Fruit fly (Drosophila melanogaster): ENCODE measurements around the gene Ir67b.

Ir67b gene

dm6 chr3L:10382882-10383281 lies 48.9 kb downstream of the Ir67b start:
- TF ChIP-seq svp (GFP tag) (peak; percentile 12), Eip78C (GFP tag) (peak; percentile 22), fkh (GFP tag; optimal IDR thresholded peaks at IDR 0.05) (no peak), CG1621 (tag; optimal IDR thresholded peaks at IDR 0.05) (no peak), CG8119 (GFP tag; IDR thresholded peaks at IDR 0.05) (no peak)

DNA sequence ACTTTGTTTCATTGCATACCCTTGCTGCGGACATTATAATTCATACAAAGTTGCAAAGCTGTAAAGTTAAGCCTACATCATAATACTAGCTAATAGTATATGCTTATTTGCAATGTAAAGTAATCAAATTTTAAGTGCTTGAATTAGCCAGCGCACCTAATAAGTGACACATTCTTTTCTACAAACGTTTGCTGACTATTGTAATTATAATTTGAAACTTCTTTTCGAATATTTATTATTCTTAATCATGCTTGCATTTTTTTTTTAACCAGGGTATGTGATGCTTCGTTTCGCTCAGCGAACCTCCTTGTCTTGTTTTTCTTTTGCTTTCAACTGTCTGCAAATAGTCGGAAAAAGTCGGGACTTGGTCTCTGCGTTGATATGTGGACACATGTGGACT lies 49.9 kb downstream of the Ir67b start:
- TF ChIP-seq CG3919 (GFP tag; optimal IDR thresholded peaks at IDR 0.05): no peak
- no peak for TF ChIP-seq lz (GFP tag; optimal IDR thresholded peaks at IDR 0.05)
- TF ChIP-seq CG9139 (GFP tag; optimal IDR thresholded peaks at IDR 0.05): no peak
- no peak for TF ChIP-seq CG11294 (GFP tag; IDR thresholded peaks at IDR 0.05)
- TF ChIP-seq CG10669 (GFP tag; optimal IDR thresholded peaks at IDR 0.05): no peak
- peak; percentile 59 for TF ChIP-seq Eip78C (GFP tag)
- TF ChIP-seq CG31627 (GFP tag; optimal IDR thresholded peaks at IDR 0.05): no peak
- peak; percentile 30 for TF ChIP-seq Sox14 (GFP tag; optimal IDR thresholded peaks at IDR 0.05)
- no peak for TF ChIP-seq fd59A (GFP tag; optimal IDR thresholded peaks at IDR 0.05)
- TF ChIP-seq CG34406 (GFP tag; optimal IDR thresholded peaks at IDR 0.05): no peak
- TF ChIP-seq achi (GFP tag; optimal IDR thresholded peaks at IDR 0.05): no peak
- TF ChIP-seq pdm3 (GFP tag; optimal IDR thresholded peaks at IDR 0.05): peak; percentile 2
- peak; percentile 0 for TF ChIP-seq Hr39 (GFP tag; optimal IDR thresholded peaks at IDR 0.05)
- TF ChIP-seq Sox15 (GFP tag; optimal IDR thresholded peaks at IDR 0.05): no peak
- TF ChIP-seq dsx (GFP tag; optimal IDR thresholded peaks at IDR 0.05; ENCODE audit: poor library complexity, severe bottlenecking): peak; percentile 86
- TF ChIP-seq Ets96B (tag; optimal IDR thresholded peaks at IDR 0.05): no peak
- no peak for TF ChIP-seq ss (GFP tag; optimal IDR thresholded peaks at IDR 0.05)
- TF ChIP-seq Ets21C (GFP tag; optimal IDR thresholded peaks at IDR 0.05): no peak
- TF ChIP-seq CG15336 (GFP tag; IDR thresholded peaks at IDR 0.05): no peak
- TF ChIP-seq acj6 (GFP tag; optimal IDR thresholded peaks at IDR 0.05): no peak
- no peak for TF ChIP-seq CG16779 (tag; optimal IDR thresholded peaks at IDR 0.05)
- no peak for TF ChIP-seq OdsH (GFP tag; optimal IDR thresholded peaks at IDR 0.05)
- TF ChIP-seq CG32006 (GFP tag; optimal IDR thresholded peaks at IDR 0.05): peak; percentile 35
- no peak for TF ChIP-seq cyc (GFP tag; optimal IDR thresholded peaks at IDR 0.05)
- TF ChIP-seq Lpt (GFP tag; optimal IDR thresholded peaks at IDR 0.05): no peak
- TF ChIP-seq CG1621 (tag; optimal IDR thresholded peaks at IDR 0.05): no peak
- no peak for TF ChIP-seq svp (GFP tag)
- TF ChIP-seq CG4318 (GFP tag; optimal IDR thresholded peaks at IDR 0.05): no peak
- no peak for TF ChIP-seq Gug (GFP tag; IDR thresholded peaks at IDR 0.05)
- TF ChIP-seq Met (GFP tag; optimal IDR thresholded peaks at IDR 0.05): no peak
- no peak for TF ChIP-seq CG11762 (GFP tag; optimal IDR thresholded peaks at IDR 0.05; ENCODE audit: insufficient read depth)
- TF ChIP-seq CG8319 (GFP tag; optimal IDR thresholded peaks at IDR 0.05): no peak
- TF ChIP-seq spab (GFP tag; optimal IDR thresholded peaks at IDR 0.05): no peak
- no peak for TF ChIP-seq CG10631 (GFP tag; optimal IDR thresholded peaks at IDR 0.05)
- TF ChIP-seq Eip93F (GFP tag; optimal IDR thresholded peaks at IDR 0.05): no peak
- TF ChIP-seq CG6792 (GFP tag; optimal IDR thresholded peaks at IDR 0.05): no peak
- no peak for TF ChIP-seq Hr4 (GFP tag; optimal IDR thresholded peaks at IDR 0.05)

- TF ChIP-seq Eip78C (GFP tag) (peak; percentile 92), esn (GFP tag; optimal IDR thresholded peaks at IDR 0.05) (peak; percentile 81), CG11294 (GFP tag; IDR thresholded peaks at IDR 0.05) (peak; percentile 60; the same call in 1 of the 2 replicates), Smox (GFP tag; optimal IDR thresholded peaks at IDR 0.05) (peak; percentile 78), Sox15 (GFP tag; optimal IDR thresholded peaks at IDR 0.05) (peak; percentile 56), CG31627 (GFP tag; optimal IDR thresholded peaks at IDR 0.05) (peak; percentile 82), CG4318 (GFP tag; optimal IDR thresholded peaks at IDR 0.05) (peak; percentile 44), Met (GFP tag; optimal IDR thresholded peaks at IDR 0.05) (peak; percentile 77), dac (GFP tag; optimal IDR thresholded peaks at IDR 0.05) (no peak), vri (GFP tag; optimal IDR thresholded peaks at IDR 0.05) (peak; percentile 63), CG9139 (GFP tag; optimal IDR thresholded peaks at IDR 0.05) (peak; percentile 35), pdm3 (GFP tag; optimal IDR thresholded peaks at IDR 0.05) (peak; percentile 73), CG16779 (tag; optimal IDR thresholded peaks at IDR 0.05) (no peak), CG8119 (GFP tag; IDR thresholded peaks at IDR 0.05) (peak; percentile 55), achi (GFP tag; optimal IDR thresholded peaks at IDR 0.05) (peak; percentile 50), fd59A (GFP tag; optimal IDR thresholded peaks at IDR 0.05) (peak; percentile 27), acj6 (GFP tag; optimal IDR thresholded peaks at IDR 0.05) (peak; percentile 71), topi (GFP tag; optimal IDR thresholded peaks at IDR 0.05) (peak; percentile 84), Ets96B (tag; optimal IDR thresholded peaks at IDR 0.05) (peak; percentile 32), CG3032 (tag; optimal IDR thresholded peaks at IDR 0.05) (peak; percentile 67), cyc (GFP tag; optimal IDR thresholded peaks at IDR 0.05) (peak; percentile 66), Gug (GFP tag; IDR thresholded peaks at IDR 0.05) (peak; percentile 69), CG8319 (GFP tag; optimal IDR thresholded peaks at IDR 0.05) (no peak), spab (GFP tag; optimal IDR thresholded peaks at IDR 0.05) (peak; percentile 5), Hr39 (GFP tag; optimal IDR thresholded peaks at IDR 0.05) (peak; percentile 67), Sox102F (GFP tag; optimal IDR thresholded peaks at IDR 0.05) (peak; percentile 65), CG34406 (GFP tag; optimal IDR thresholded peaks at IDR 0.05) (peak; percentile 61), svp (GFP tag) (peak; percentile 98), Hr38 (GFP tag; optimal IDR thresholded peaks at IDR 0.05) (no peak)
Measured at dm6 chr3L:10381275-10381674, 50.5 kb downstream of the Ir67b start.

Data from whole organism, prepupa.